Fruit fly (Drosophila melanogaster): ENCODE measurements around the gene CG11694.

The CG11694 gene

dm6 chr3R:8340675-8341275 is 28.8 kb upstream of the CG11694 start, which contains the start of the genes COX7A and Arl2 (continued):
- TF ChIP-seq ken (GFP tag; IDR thresholded peaks at IDR 0.05) (no peak), rib (GFP tag; IDR thresholded peaks at IDR 0.05) (peak; percentile 17; the same call in 1 of the 2 replicates), Usf (GFP tag; optimal IDR thresholded peaks at IDR 0.05) (no peak), CG7963 (GFP tag; IDR thresholded peaks at IDR 0.05; ENCODE audit: partially characterized antibody) (peak; percentile 90), Side (GFP tag; optimal IDR thresholded peaks at IDR 0.05) (no peak), CG13424 (tag; optimal IDR thresholded peaks at IDR 0.05) (no peak), CG18599 (GFP tag; optimal IDR thresholded peaks at IDR 0.05) (no peak), CG1529 (GFP tag; optimal IDR thresholded peaks at IDR 0.05) (no peak), CG11695 (GFP tag; IDR thresholded peaks at IDR 0.05) (no peak), Optix (GFP tag; IDR thresholded peaks at IDR 0.05) (no peak), lola (GFP tag; optimal IDR thresholded peaks at IDR 0.05) (no peak), run (tag; optimal IDR thresholded peaks at IDR 0.05) (no peak), twi (tag; optimal IDR thresholded peaks at IDR 0.05) (no peak), CG4328 (GFP tag; optimal IDR thresholded peaks at IDR 0.05) (no peak), Xbp1 (GFP tag; optimal IDR thresholded peaks at IDR 0.05) (no peak), croc (GFP tag; conservative IDR thresholded peaks at IDR 0.05) (no peak), gcm2 (GFP tag; optimal IDR thresholded peaks at IDR 0.05) (no peak), esg (GFP tag; conservative IDR thresholded peaks at IDR 0.05) (no peak), al (GFP tag; IDR thresholded peaks at IDR 0.05) (no peak), tll (GFP tag; optimal IDR thresholded peaks at IDR 0.05) (no peak), pan (optimal IDR thresholded peaks at IDR 0.05) (no peak), pan (GFP tag; optimal IDR thresholded peaks at IDR 0.05 in 1 of 2, IDR thresholded peaks at IDR 0.05 in 1 of 2) (no peak), CG16815 (GFP tag; optimal IDR thresholded peaks at IDR 0.05) (no peak), Dll (GFP tag; IDR thresholded peaks at IDR 0.05; ENCODE audit: partially characterized antibody) (peak; percentile 94), CG1602 (GFP tag; optimal IDR thresholded peaks at IDR 0.05) (no peak), kah (GFP tag; optimal IDR thresholded peaks at IDR 0.05) (no peak), D19B (GFP tag; optimal IDR thresholded peaks at IDR 0.05) (no peak), B-H1 (GFP tag; IDR thresholded peaks at IDR 0.05) (no peak), slbo (GFP tag; IDR thresholded peaks at IDR 0.05) (no peak), nerfin-1 (tag; optimal IDR thresholded peaks at IDR 0.05) (peak; percentile 14), cg (GFP tag; optimal IDR thresholded peaks at IDR 0.05) (no peak), CG13296 (GFP tag; optimal IDR thresholded peaks at IDR 0.05) (no peak), Hr39 (optimal IDR thresholded peaks at IDR 0.05) (no peak), trem (tag; optimal IDR thresholded peaks at IDR 0.05) (peak; percentile 75), CG34376 (GFP tag; optimal IDR thresholded peaks at IDR 0.05) (no peak), CG6791 (GFP tag; IDR thresholded peaks at IDR 0.05; ENCODE audit: partially characterized antibody) (peak; percentile 94), jumu (GFP tag; optimal IDR thresholded peaks at IDR 0.05) (no peak), CG13123 (GFP tag; optimal IDR thresholded peaks at IDR 0.05) (no peak), CG30403 (GFP tag; optimal IDR thresholded peaks at IDR 0.05) (no peak), knrl (GFP tag; IDR thresholded peaks at IDR 0.05; ENCODE audit: partially characterized antibody) (peak; percentile 92), CG12391 (tag; optimal IDR thresholded peaks at IDR 0.05) (peak; percentile 17), CG6765 (GFP tag; optimal IDR thresholded peaks at IDR 0.05) (no peak), CG32767 (GFP tag; IDR thresholded peaks at IDR 0.05) (no peak), Atf-2 (GFP tag; optimal IDR thresholded peaks at IDR 0.05) (no peak), gfzf (GFP tag; optimal IDR thresholded peaks at IDR 0.05) (peak; percentile 42), zfh2 (GFP tag; optimal IDR thresholded peaks at IDR 0.05) (no peak), Gug (GFP tag; IDR thresholded peaks at IDR 0.05) (no peak), Ets97D (GFP tag; optimal IDR thresholded peaks at IDR 0.05) (peak; percentile 60), luna (GFP tag; optimal IDR thresholded peaks at IDR 0.05) (no peak), dimm (GFP tag; IDR thresholded peaks at IDR 0.05) (no peak), CG12236 (GFP tag; optimal IDR thresholded peaks at IDR 0.05) (no peak)

All from whole organism, embryonic.